Fruit fly (Drosophila melanogaster) whole organism, prepupa: Measurements from ENCODE around the gene Cks85A.

ENCODE experiments used
- Blimp-1 ChIP-seq: fragments of 200-800 bp; sonication (Bioruptor generic); optimal IDR thresholded peaks from 3 replicates; lab custom pipeline; 2017; ENCODE audit warnings: missing biosample characterization, missing genetic modification characterization, mild to moderate bottlenecking, moderate library complexity, missing genetic modification reagents
- CG10631 ChIP-seq: fragments of 200-800 bp; sonication (Bioruptor generic); optimal IDR thresholded peaks from 2 replicates; lab custom pipeline; 2016; ENCODE audit warnings: missing biosample characterization, missing genetic modification characterization
- CG10669 ChIP-seq: fragments of 200-800 bp; sonication (Bioruptor generic); optimal IDR thresholded peaks from 3 replicates; lab custom pipeline; 2018; ENCODE audit warnings: missing biosample characterization, mild to moderate bottlenecking, missing genetic modification characterization, moderate library complexity
- CG11294 ChIP-seq: fragments of 200-800 bp; sonication (Bioruptor generic); IDR thresholded peaks from 2 replicates; pipeline ENCODE4 v1.3.6; 2022; ENCODE audit warnings: missing biosample characterization, missing genetic modification characterization
- CG11762 ChIP-seq: fragments of 200-800 bp; sonication (Bioruptor generic); optimal IDR thresholded peaks from 3 replicates; lab custom pipeline; 2016; ENCODE audit warnings: missing biosample characterization, missing genetic modification characterization; ENCODE audit not compliant: insufficient read depth
- CG11902 ChIP-seq: fragments of 200-800 bp; sonication (Bioruptor generic); optimal IDR thresholded peaks from 3 replicates; lab custom pipeline; 2016; ENCODE audit warnings: missing biosample characterization, missing genetic modification characterization
- CG15336 ChIP-seq: fragments of 200-800 bp; sonication (Bioruptor generic); IDR thresholded peaks from 2 replicates; pipeline ENCODE4 v1.3.6; 2022; ENCODE audit warnings: missing biosample characterization, missing genetic modification characterization
- CG1621 ChIP-seq: fragments of 200-800 bp; sonication (Bioruptor generic); optimal IDR thresholded peaks from 3 replicates; lab custom pipeline; 2018; ENCODE audit warnings: missing biosample characterization, mild to moderate bottlenecking, missing genetic modification characterization
- CG3032 ChIP-seq: fragments of 200-800 bp; optimal IDR thresholded peaks from 2 replicates; lab custom pipeline; 2019; ENCODE audit warnings: missing biosample characterization, mild to moderate bottlenecking, missing genetic modification characterization, moderate library complexity
- CG31627 ChIP-seq: fragments of 200-800 bp; sonication (Bioruptor generic); optimal IDR thresholded peaks from 3 replicates; lab custom pipeline; 2016; ENCODE audit warnings: missing biosample characterization, missing genetic modification characterization
- CG32006 ChIP-seq: fragments of 200-800 bp; sonication (Bioruptor generic); optimal IDR thresholded peaks from 3 replicates; lab custom pipeline; 2017; ENCODE audit warnings: missing biosample characterization, mild to moderate bottlenecking, missing genetic modification characterization
- CG34406 ChIP-seq: fragments of 200-800 bp; sonication (Bioruptor generic); optimal IDR thresholded peaks from 3 replicates; lab custom pipeline; 2016; ENCODE audit warnings: missing biosample characterization, missing genetic modification characterization
- CG3919 ChIP-seq: fragments of 200-800 bp; sonication (Bioruptor generic); optimal IDR thresholded peaks from 3 replicates; lab custom pipeline; 2016; ENCODE audit warnings: missing biosample characterization, missing genetic modification characterization
- CG4318 ChIP-seq: fragments of 200-800 bp; sonication (Bioruptor generic); optimal IDR thresholded peaks from 3 replicates; lab custom pipeline; 2017; ENCODE audit warnings: missing biosample characterization, mild to moderate bottlenecking, missing genetic modification characterization
- CG6792 ChIP-seq: fragments of 200-800 bp; sonication (Bioruptor generic); optimal IDR thresholded peaks from 3 replicates; lab custom pipeline; 2016; ENCODE audit warnings: missing biosample characterization, missing genetic modification characterization
- CG6808 ChIP-seq: fragments of 200-800 bp; sonication (Bioruptor generic); optimal IDR thresholded peaks from 3 replicates; lab custom pipeline; 2017; ENCODE audit warnings: missing biosample characterization, missing genetic modification characterization, mild to moderate bottlenecking, moderate library complexity, missing genetic modification reagents
- CG6854 ChIP-seq: fragments of 200-800 bp; sonication (Bioruptor generic); optimal IDR thresholded peaks from 2 replicates; lab custom pipeline; 2017; ENCODE audit warnings: missing biosample characterization, mild to moderate bottlenecking, missing genetic modification characterization
- CG8119 ChIP-seq: fragments of 200-800 bp; sonication (Bioruptor generic); IDR thresholded peaks from 3 replicates; pipeline ENCODE4 v1.3.6; 2022; ENCODE audit warnings: missing biosample characterization, missing genetic modification characterization
- CG8632 ChIP-seq: fragments of 200-800 bp; sonication (Bioruptor generic); optimal IDR thresholded peaks from 3 replicates; lab custom pipeline; 2016; ENCODE audit warnings: missing biosample characterization, missing genetic modification characterization
- CG9139 ChIP-seq: fragments of 200-800 bp; sonication (Bioruptor generic); optimal IDR thresholded peaks from 3 replicates; lab custom pipeline; 2017; ENCODE audit warnings: missing biosample characterization, mild to moderate bottlenecking, missing genetic modification characterization
- Eip75B ChIP-seq: fragments of 200-800 bp; sonication (Bioruptor generic); optimal IDR thresholded peaks from 3 replicates; lab custom pipeline; 2016; ENCODE audit warnings: missing biosample characterization, missing genetic modification characterization
- Eip78C ChIP-seq: fragments of 200-800 bp; sonication (Bioruptor generic); peaks from one replicate; lab custom pipeline; 2016; ENCODE audit warnings: missing biosample characterization, missing genetic modification characterization
- Eip93F ChIP-seq: fragments of 200-800 bp; sonication (Bioruptor generic); optimal IDR thresholded peaks from 2 replicates; lab custom pipeline; 2016; ENCODE audit warnings: missing biosample characterization, mild to moderate bottlenecking, missing genetic modification characterization
- Ets21C ChIP-seq: fragments of 200-800 bp; sonication (Bioruptor generic); optimal IDR thresholded peaks from 3 replicates; lab custom pipeline; 2016; ENCODE audit warnings: missing biosample characterization, missing genetic modification characterization
- Gug ChIP-seq: fragments of 200-800 bp; sonication (Bioruptor generic); IDR thresholded peaks from 2 replicates; pipeline ENCODE4 v1.3.6; 2022; ENCODE audit warnings: missing biosample characterization, missing genetic modification characterization
- Hr38 ChIP-seq: sonication (Bioruptor generic); optimal IDR thresholded peaks from 2 replicates; lab custom pipeline; 2016; ENCODE audit warnings: missing biosample characterization, missing genetic modification characterization
- Met ChIP-seq: fragments of 200-800 bp; sonication (Bioruptor generic); optimal IDR thresholded peaks from 3 replicates; lab custom pipeline; 2016; ENCODE audit warnings: missing biosample characterization, missing genetic modification characterization
- Smox ChIP-seq: fragments of 200-800 bp; sonication (Bioruptor generic); optimal IDR thresholded peaks from 3 replicates; lab custom pipeline; 2016; ENCODE audit warnings: missing biosample characterization, missing genetic modification characterization
- Sox102F ChIP-seq: fragments of 200-800 bp; sonication (Bioruptor generic); optimal IDR thresholded peaks from 2 replicates; lab custom pipeline; 2016; ENCODE audit warnings: missing biosample characterization, mild to moderate bottlenecking, missing genetic modification characterization
- Sox14 ChIP-seq: fragments of 200-800 bp; sonication (Bioruptor generic); optimal IDR thresholded peaks from 3 replicates; lab custom pipeline; 2016; ENCODE audit warnings: missing biosample characterization, missing genetic modification characterization
- Sox15 ChIP-seq: fragments of 200-800 bp; sonication (Bioruptor generic); optimal IDR thresholded peaks from 3 replicates; lab custom pipeline; 2016; ENCODE audit warnings: missing biosample characterization, missing genetic modification characterization
- achi ChIP-seq: fragments of 200-800 bp; sonication (Bioruptor generic); optimal IDR thresholded peaks from 3 replicates; lab custom pipeline; 2016; ENCODE audit warnings: missing biosample characterization, missing genetic modification characterization
- acj6 ChIP-seq: fragments of 200-800 bp; sonication (Bioruptor generic); optimal IDR thresholded peaks from 3 replicates; lab custom pipeline; 2016; ENCODE audit warnings: missing biosample characterization, missing genetic modification characterization
- dac ChIP-seq: fragments of 200-800 bp; sonication (Bioruptor generic); optimal IDR thresholded peaks from 2 replicates; lab custom pipeline; 2017; ENCODE audit warnings: missing biosample characterization, mild to moderate bottlenecking, missing genetic modification characterization
- dsx ChIP-seq: fragments of 200-800 bp; optimal IDR thresholded peaks from 3 replicates; lab custom pipeline; 2019; ENCODE audit warnings: missing biosample characterization, mild to moderate bottlenecking, missing genetic modification characterization, moderate library complexity; ENCODE audit not compliant: poor library complexity, severe bottlenecking
- eg ChIP-seq: fragments of 200-800 bp; sonication (Bioruptor generic); IDR thresholded peaks from 3 replicates; pipeline ENCODE4 v1.3.6; 2022; ENCODE audit warnings: missing biosample characterization, missing genetic modification characterization
- esn ChIP-seq: fragments of 200-800 bp; sonication (Bioruptor generic); optimal IDR thresholded peaks from 2 replicates; lab custom pipeline; 2016; ENCODE audit warnings: missing biosample characterization, mild to moderate bottlenecking, missing genetic modification characterization, moderate library complexity
- fd59A ChIP-seq: fragments of 200-800 bp; sonication (Bioruptor generic); optimal IDR thresholded peaks from 2 replicates; lab custom pipeline; 2017; ENCODE audit warnings: missing biosample characterization, mild to moderate bottlenecking, missing genetic modification characterization, missing genetic modification reagents
- fd85E ChIP-seq: fragments of 200-800 bp; sonication (Bioruptor generic); optimal IDR thresholded peaks from 3 replicates; lab custom pipeline; 2016; ENCODE audit warnings: missing biosample characterization, missing genetic modification characterization
- fkh ChIP-seq: fragments of 200-800 bp; sonication (Bioruptor generic); optimal IDR thresholded peaks from 3 replicates; lab custom pipeline; 2017; ENCODE audit warnings: missing biosample characterization, mild to moderate bottlenecking, missing genetic modification characterization, moderate library complexity
- lz ChIP-seq: fragments of 200-800 bp; sonication (Bioruptor generic); optimal IDR thresholded peaks from 3 replicates; lab custom pipeline; 2016; ENCODE audit warnings: missing biosample characterization, missing genetic modification characterization
- net ChIP-seq: fragments of 200-800 bp; sonication (Bioruptor generic); optimal IDR thresholded peaks from 3 replicates; lab custom pipeline; 2016; ENCODE audit warnings: missing biosample characterization, missing genetic modification characterization
- pdm3 ChIP-seq: fragments of 200-800 bp; sonication (Bioruptor generic); optimal IDR thresholded peaks from 3 replicates; lab custom pipeline; 2016; ENCODE audit warnings: missing biosample characterization, missing genetic modification characterization
- ss ChIP-seq, 2 experiments: fragments of 200-800 bp; sonication (Bioruptor generic); optimal IDR thresholded peaks; 2 replicates in 1 of 2; 3 replicates in 1 of 2; lab custom pipeline; 2017 to 2018; ENCODE audit warnings: mild to moderate bottlenecking in 2 of 2, missing biosample characterization in 2 of 2, missing genetic modification characterization in 2 of 2, moderate library complexity in 1 of 2
- svp ChIP-seq: fragments of 200-800 bp; sonication (Bioruptor generic); peaks from one replicate; lab custom pipeline; 2016; ENCODE audit warnings: missing biosample characterization, missing genetic modification characterization
- topi ChIP-seq: fragments of 200-800 bp; sonication (Bioruptor generic); optimal IDR thresholded peaks from 3 replicates; lab custom pipeline; 2016; ENCODE audit warnings: missing biosample characterization, missing genetic modification characterization
- vri ChIP-seq: fragments of 200-800 bp; sonication (Bioruptor generic); optimal IDR thresholded peaks from 3 replicates; lab custom pipeline; 2016; ENCODE audit warnings: missing biosample characterization, mild to moderate bottlenecking, missing genetic modification characterization

The Cks85A gene

DNA sequence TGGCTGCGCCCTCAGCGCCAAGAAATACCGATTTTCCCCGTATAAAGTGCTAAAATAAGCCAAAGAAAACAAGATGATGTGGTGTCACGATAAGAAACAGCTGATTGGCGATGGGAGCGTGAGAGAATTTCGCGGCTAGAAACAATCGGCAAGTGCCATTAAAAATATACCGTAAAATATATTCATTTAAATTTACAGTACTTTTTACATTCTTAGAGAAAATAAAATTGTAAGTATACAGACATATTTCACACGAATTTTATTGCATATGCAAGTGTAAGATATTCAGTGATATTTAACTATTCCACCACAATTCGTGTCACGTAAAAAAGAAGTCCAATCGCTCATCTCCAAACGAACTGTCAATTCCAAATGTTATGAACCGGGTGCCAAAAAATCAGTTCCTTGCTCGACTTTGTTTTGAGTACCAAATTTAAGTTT is 41.7 kb downstream of the Cks85A start, which contains the start of the genes Unc50, CG11755 and CG8043 (continued):
- TF ChIP-seq ss (GFP tag; optimal IDR thresholded peaks at IDR 0.05; lab: Kevin White, UChicago), result no peak
- TF ChIP-seq fkh (GFP tag; lab: Kevin White, UChicago), result no peak
- peak; percentile 44 for TF ChIP-seq CG8632 (GFP tag; lab: Kevin White, UChicago)
- peak; percentile 57 for TF ChIP-seq CG6792 (GFP tag; lab: Kevin White, UChicago)
- peak; percentile 62 for TF ChIP-seq Sox15 (GFP tag; lab: Kevin White, UChicago)
- TF ChIP-seq net, result no peak
- TF ChIP-seq CG31627, result peak; percentile 80
- TF ChIP-seq Hr38 (GFP tag; lab: Kevin White, UChicago), result no peak
- TF ChIP-seq Eip93F (GFP tag; lab: Kevin White, UChicago), result peak; percentile 56
- peak; percentile 51 for TF ChIP-seq CG10669
- TF ChIP-seq CG9139 (GFP tag; lab: Kevin White, UChicago), result peak; percentile 25
- TF ChIP-seq Sox14 (GFP tag; lab: Kevin White, UChicago), result peak; percentile 83
- no peak for TF ChIP-seq CG1621 (tag; lab: Kevin White, UChicago)
- TF ChIP-seq CG3032 (tag; lab: Kevin White, UChicago), result peak; percentile 79
- peak; percentile 68 for TF ChIP-seq CG32006 (GFP tag; lab: Kevin White, UChicago)
- TF ChIP-seq CG4318, result no peak
- TF ChIP-seq topi, result peak; percentile 82
- peak; percentile 56 for TF ChIP-seq CG34406 (GFP tag; lab: Kevin White, UChicago)
- peak; percentile 54 for TF ChIP-seq CG11902 (GFP tag; lab: Kevin White, UChicago)
- TF ChIP-seq dac (GFP tag; lab: Kevin White, UChicago), result peak; percentile 40
- peak; percentile 77 for TF ChIP-seq CG10631 (GFP tag; lab: Kevin White, UChicago)
- peak; percentile 83 for TF ChIP-seq lz (GFP tag; lab: Kevin White, UChicago)
- peak; percentile 94 for TF ChIP-seq svp
- peak; percentile 51; the same call in 1 of the 3 replicates for TF ChIP-seq CG8119

DNA sequence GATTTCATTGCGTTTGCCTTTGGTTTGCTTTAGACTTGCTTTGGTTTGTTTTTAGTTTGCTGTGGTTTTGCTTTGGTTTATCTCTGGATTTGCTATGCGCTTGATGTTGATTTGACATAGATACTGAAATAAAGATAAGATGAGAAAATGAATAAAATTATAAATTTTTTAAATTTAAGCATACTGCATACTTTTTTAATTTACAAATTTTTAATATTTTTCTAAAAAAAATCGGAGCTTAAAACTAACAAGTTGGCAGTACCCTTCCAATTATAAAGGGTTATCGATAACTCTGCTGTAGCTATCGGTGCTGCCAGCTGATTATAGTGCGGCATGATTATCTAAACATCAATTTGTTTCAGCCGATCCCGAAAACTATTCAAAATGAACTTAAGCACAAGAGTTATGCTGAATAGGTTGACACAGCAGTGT is 44.4 kb downstream of the Cks85A start, which contains the start of gene mRpL19:
mRpL19 (plus strand) TSS at position 307 of the 432 bp plus-strand sequence.
- TF ChIP-seq CG8632 (GFP tag; lab: Kevin White, UChicago) (no peak), Smox (GFP tag; lab: Kevin White, UChicago) (peak; percentile 30), topi (no peak), CG10631 (GFP tag; lab: Kevin White, UChicago) (no peak), esn (GFP tag; lab: Kevin White, UChicago) (peak; percentile 31), achi (GFP tag; lab: Kevin White, UChicago) (no peak), CG31627 (no peak), acj6 (GFP tag; lab: Kevin White, UChicago) (no peak), Sox15 (GFP tag; lab: Kevin White, UChicago) (no peak), CG15336 (GFP tag; lab: Robert Waterston, UW) (peak; percentile 10; the same call in 1 of the 2 replicates), Ets21C (GFP tag; lab: Kevin White, UChicago) (no peak), Blimp-1 (GFP tag; lab: Kevin White, UChicago) (no peak), Sox102F (GFP tag; lab: Kevin White, UChicago) (peak; percentile 1), Met (GFP tag; lab: Kevin White, UChicago) (peak; percentile 6), CG3032 (tag; lab: Kevin White, UChicago) (peak; percentile 46), dac (GFP tag; lab: Kevin White, UChicago) (no peak), vri (no peak), fd59A (GFP tag; lab: Kevin White, UChicago) (no peak), CG3919 (no peak), Eip75B (GFP tag; lab: Kevin White, UChicago) (peak; percentile 1), CG11902 (GFP tag; lab: Kevin White, UChicago) (no peak), CG32006 (GFP tag; lab: Kevin White, UChicago) (no peak), CG34406 (GFP tag; lab: Kevin White, UChicago) (no peak), Eip78C (GFP tag; lab: Kevin White, UChicago) (peak; percentile 85), CG6854 (GFP tag; lab: Kevin White, UChicago) (no peak), pdm3 (GFP tag; lab: Kevin White, UChicago) (no peak), svp (no peak), CG11762 (GFP tag; lab: Kevin White, UChicago) (no peak), ss (GFP tag; optimal IDR thresholded peaks at IDR 0.05; lab: Kevin White, UChicago) (no peak), CG8119 (no peak), CG1621 (tag; lab: Kevin White, UChicago) (no peak), eg (GFP tag; lab: Robert Waterston, UW) (no peak; the same call in 2 of the 3 replicates), CG6808 (GFP tag; lab: Kevin White, UChicago) (no peak), CG11294 (GFP tag; lab: Robert Waterston, UW) (no peak), Sox14 (GFP tag; lab: Kevin White, UChicago) (peak; percentile 9), Eip93F (GFP tag; lab: Kevin White, UChicago) (no peak), fd85E (GFP tag; lab: Kevin White, UChicago) (no peak), net (no peak), Gug (GFP tag; lab: Robert Waterston, UW) (no peak), dsx (GFP tag; lab: Kevin White, UChicago) (no peak), CG9139 (GFP tag; lab: Kevin White, UChicago) (no peak)
